Worm (Caenorhabditis elegans) whole organism, mixed stage, embryonic: ENCODE results near the gene K11G9.5.

Source experiments
- ceh-43 ChIP-seq: fragments of 200-800 bp; sonication (Bioruptor generic); optimal IDR thresholded peaks from 2 replicates; lab custom pipeline; 2018; ENCODE audit warnings: mild to moderate bottlenecking, missing genetic modification characterization, moderate library complexity, missing compliant biosample characterization
- ces-1 ChIP-seq: fragments of 150-350 bp; optimal IDR thresholded peaks from 2 replicates; lab custom pipeline; 2014; ENCODE audit warnings: missing biosample characterization, missing genetic modification reagents, missing genetic modification characterization
- cnd-1 ChIP-seq: fragments of 200-800 bp; sonication (Bioruptor generic); optimal IDR thresholded peaks from 2 replicates; lab custom pipeline; 2018; ENCODE audit warnings: mild to moderate bottlenecking, missing genetic modification characterization, missing compliant biosample characterization
- drap-1 ChIP-seq: fragments of 200-800 bp; sonication (Bioruptor generic); optimal IDR thresholded peaks from 3 replicates; lab custom pipeline; 2018; ENCODE audit warnings: mild to moderate bottlenecking, missing genetic modification characterization, missing compliant biosample characterization
- elt-1 ChIP-seq: sonication (generic microtip); optimal IDR thresholded peaks from 2 replicates; lab custom pipeline; 2017; ENCODE audit warnings: missing genetic modification characterization, mild to moderate bottlenecking, missing compliant biosample characterization, antibody characterized with exemption, moderate library complexity, borderline replicate concordance; ENCODE audit not compliant: insufficient read depth
- lin-13 ChIP-seq: fragments of 150-350 bp; optimal IDR thresholded peaks from 2 replicates; lab custom pipeline; 2014; ENCODE audit warnings: missing biosample characterization, missing genetic modification characterization
- mab-5 ChIP-seq: fragments of 150-350 bp; optimal IDR thresholded peaks from 2 replicates; lab custom pipeline; 2014; ENCODE audit warnings: missing biosample characterization, missing genetic modification characterization
- mls-2 ChIP-seq: sonication (generic microtip); optimal IDR thresholded peaks from 2 replicates; lab custom pipeline; 2016; ENCODE audit warnings: mild to moderate bottlenecking, missing genetic modification characterization, moderate library complexity, missing compliant biosample characterization
- nhr-12 ChIP-seq: fragments of 150-350 bp; optimal IDR thresholded peaks from 2 replicates; lab custom pipeline; 2014; ENCODE audit warnings: missing biosample characterization, missing genetic modification characterization
- nhr-237 ChIP-seq: fragments of 150-350 bp; optimal IDR thresholded peaks from 2 replicates; lab custom pipeline; 2014; ENCODE audit warnings: missing biosample characterization, missing genetic modification characterization
- nhr-76 ChIP-seq: sonication (generic microtip); optimal IDR thresholded peaks from 2 replicates; lab custom pipeline; 2017; ENCODE audit warnings: missing biosample characterization, missing genetic modification characterization
- snpc-4 ChIP-seq: fragments of 150-350 bp; optimal IDR thresholded peaks from 2 replicates; lab custom pipeline; 2014; ENCODE audit warnings: missing biosample characterization, missing genetic modification characterization
- unc-62 ChIP-seq: fragments of 150-350 bp; optimal IDR thresholded peaks from 2 replicates; lab custom pipeline; 2014; ENCODE audit warnings: missing biosample characterization, missing genetic modification reagents, missing genetic modification characterization
- zip-8 ChIP-seq: fragments of 150-350 bp; optimal IDR thresholded peaks from 2 replicates; lab custom pipeline; 2014; ENCODE audit warnings: missing biosample characterization, missing genetic modification characterization

DNA sequence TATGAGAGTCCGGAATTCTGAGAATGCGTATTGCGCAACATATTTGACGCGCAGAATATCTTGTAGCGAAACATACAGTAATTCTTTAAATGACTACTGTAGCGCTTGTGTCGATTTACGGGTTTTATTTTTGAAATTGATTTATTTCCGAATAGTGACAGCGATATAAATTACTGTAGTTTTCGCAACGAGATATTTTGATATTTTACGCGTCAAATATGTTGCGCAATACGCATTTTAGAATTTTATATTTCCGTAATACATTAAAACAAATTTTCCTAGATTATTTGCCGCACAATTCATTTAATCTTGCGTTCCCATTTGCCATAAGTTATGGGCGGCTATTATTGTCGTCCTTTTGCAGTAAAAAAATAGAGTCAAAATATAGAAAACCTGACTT lies 17.1 kb upstream of the K11G9.5 start:
- TF ChIP-seq nhr-76 (tag; lab: Kevin White, UChicago) (no peak), ces-1 (no peak), ceh-43 (no peak), drap-1 (GFP tag; lab: Kevin White, UChicago) (no peak), cnd-1 (tag; lab: Kevin White, UChicago) (no peak), elt-1 (tag; lab: Kevin White, UChicago) (no peak), mls-2 (tag; lab: Kevin White, UChicago) (no peak), lin-13 (tag; lab: Kevin White, UChicago) (no peak), zip-8 (tag; lab: Kevin White, UChicago) (peak; percentile 91), nhr-237 (tag; lab: Kevin White, UChicago) (no peak), nhr-12 (tag; lab: Kevin White, UChicago) (no peak), unc-62 (GFP tag; lab: Kevin White, UChicago) (no peak), mab-5 (tag; lab: Kevin White, UChicago) (no peak), snpc-4 (tag; lab: Kevin White, UChicago) (no peak)
